Worm (Caenorhabditis elegans): ENCODE results near the gene sulp-5.

The sulp-5 gene

DNA sequence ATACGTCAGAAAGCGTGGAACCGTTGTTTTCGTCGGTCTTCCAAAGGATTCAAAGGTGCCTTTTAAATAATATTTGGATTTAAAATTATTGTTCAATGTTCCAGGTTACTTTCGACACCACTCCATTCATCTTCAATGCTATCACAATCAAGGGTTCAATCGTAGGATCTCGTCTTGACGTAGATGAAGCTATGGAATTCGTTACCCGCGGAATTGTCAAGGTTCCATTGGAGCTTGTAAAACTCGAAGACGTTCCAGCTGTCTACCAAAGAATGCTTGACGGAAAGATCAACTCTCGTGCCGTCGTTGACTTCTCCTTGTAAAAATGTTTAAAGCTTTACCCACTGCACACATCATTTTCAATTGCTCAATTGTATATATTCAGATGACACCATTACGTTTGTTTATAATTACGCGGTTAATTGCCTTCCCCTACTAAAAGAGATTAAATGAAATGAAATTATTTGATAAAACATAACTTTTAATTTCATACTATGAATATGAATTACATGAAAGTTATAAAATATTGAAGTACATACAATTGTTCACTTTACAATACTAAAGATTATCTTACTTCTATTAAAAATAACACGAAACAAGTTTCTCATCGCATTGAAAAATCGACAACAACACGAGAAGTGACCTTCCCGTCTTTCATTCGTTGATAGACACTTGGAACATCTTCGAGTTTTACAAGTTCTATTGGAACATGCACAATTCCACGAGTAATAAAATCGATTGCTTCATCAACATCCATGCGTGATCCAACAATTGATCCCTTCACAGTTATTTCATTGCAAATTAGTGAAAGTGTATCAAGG lies 9.5 kb downstream of the sulp-5 start:
- TF ChIP-seq hlh-30 (tag; optimal IDR thresholded peaks at IDR 0.05; ENCODE audit: insufficient read depth) (no peak), nfya-1 (tag; optimal IDR thresholded peaks at IDR 0.05) (no peak), eyg-1 (tag; optimal IDR thresholded peaks at IDR 0.05) (no peak), odd-2 (tag; optimal IDR thresholded peaks at IDR 0.05) (no peak), syd-9 (tag; optimal IDR thresholded peaks at IDR 0.05) (no peak), T23F11.4 (GFP tag; optimal IDR thresholded peaks at IDR 0.05) (no peak), pat-9 (tag; optimal IDR thresholded peaks at IDR 0.05) (no peak), ahr-1 (tag; optimal IDR thresholded peaks at IDR 0.05) (no peak), pax-1 (tag; optimal IDR thresholded peaks at IDR 0.05) (no peak), nhr-11 (tag; optimal IDR thresholded peaks at IDR 0.05) (no peak), lin-11 (tag; optimal IDR thresholded peaks at IDR 0.05) (no peak), ceh-48 (tag; optimal IDR thresholded peaks at IDR 0.05) (no peak), npax-4 (tag; optimal IDR thresholded peaks at IDR 0.05) (no peak), hlh-8 (tag; optimal IDR thresholded peaks at IDR 0.05) (no peak), K09A11.1 (tag; optimal IDR thresholded peaks at IDR 0.05; ENCODE audit: insufficient read depth) (no peak), pha-4 (tag; optimal IDR thresholded peaks at IDR 0.05) (no peak)

DNA sequence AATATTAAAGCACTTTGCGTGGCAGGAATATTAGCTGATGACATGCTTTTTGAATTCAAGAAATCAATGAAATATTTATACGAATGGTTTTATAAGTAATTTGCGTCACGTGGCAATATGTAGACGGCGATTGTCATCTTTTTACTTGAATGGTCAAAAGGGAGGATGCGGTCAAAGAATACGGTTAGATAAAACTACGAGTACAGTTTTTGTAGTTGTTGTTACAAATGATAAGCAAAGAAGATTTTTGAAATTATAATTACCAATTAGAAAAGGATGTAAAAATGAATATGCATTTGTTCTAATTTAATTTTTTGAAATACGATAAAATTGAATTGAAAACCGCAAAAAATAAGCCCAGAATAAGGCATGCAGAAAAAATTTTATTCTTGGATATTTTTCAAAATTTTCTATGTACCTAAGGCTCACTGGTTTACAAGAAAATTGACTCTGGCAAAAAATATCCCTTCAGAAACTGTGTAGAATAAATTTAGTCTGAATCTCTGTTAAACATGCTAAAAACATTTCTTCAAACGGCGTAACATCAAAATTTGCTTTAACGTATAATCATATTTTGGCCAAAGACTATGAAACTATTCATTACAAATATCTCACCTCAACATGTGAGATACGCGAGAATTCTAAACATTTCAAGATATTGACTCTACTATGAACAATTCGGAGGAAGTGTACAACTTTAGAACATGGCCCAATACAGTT lies 11.5 kb downstream of the sulp-5 start, which contains the start of the genes sodh-2 and srx-76:
sodh-2 (minus strand) TSS at position 101 of the 720 bp plus-strand sequence.
srx-76 (plus strand) TSS at position 670 of the 720 bp plus-strand sequence.
- TF ChIP-seq ahr-1 (tag; optimal IDR thresholded peaks at IDR 0.05) = no peak
- TF ChIP-seq nfya-1 (tag; optimal IDR thresholded peaks at IDR 0.05) = no peak
- TF ChIP-seq T23F11.4 (GFP tag; optimal IDR thresholded peaks at IDR 0.05) = no peak
- no peak for TF ChIP-seq unc-42 (tag; optimal IDR thresholded peaks at IDR 0.05)
- no peak for TF ChIP-seq fkh-10 (GFP tag; optimal IDR thresholded peaks at IDR 0.05)
- TF ChIP-seq C08G9.2 (tag; optimal IDR thresholded peaks at IDR 0.05) = no peak

DNA sequence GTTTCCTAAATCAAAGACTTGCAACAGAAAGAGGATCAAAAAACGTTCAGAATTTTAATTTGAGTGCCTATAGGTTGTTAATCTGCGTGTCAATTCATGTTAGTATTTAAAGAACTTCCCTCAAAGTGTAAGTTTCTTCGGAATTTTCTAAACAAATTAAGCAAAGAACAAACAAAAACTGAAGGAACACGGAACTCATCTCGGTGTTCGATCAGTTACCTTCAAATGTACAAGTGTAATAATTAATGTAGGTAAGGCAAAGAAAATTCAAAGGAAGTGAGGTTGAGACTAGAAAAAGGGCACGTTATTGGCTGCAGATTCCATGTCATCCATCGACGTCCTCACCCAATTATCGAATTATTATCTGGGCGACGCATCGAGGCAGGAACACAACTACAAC lies 14.1 kb downstream of the sulp-5 start, which contains the start of gene K12G11.6:
K12G11.6 (plus strand) TSS at position 357 of the 400 bp plus-strand sequence.
- TF ChIP-seq sdc-2 (tag; optimal IDR thresholded peaks at IDR 0.05) (no peak), ceh-31 (tag; optimal IDR thresholded peaks at IDR 0.05) (no peak), K02D7.2 (tag; optimal IDR thresholded peaks at IDR 0.05) (no peak), pha-2 (tag; optimal IDR thresholded peaks at IDR 0.05) (no peak), ceh-14 (tag; optimal IDR thresholded peaks at IDR 0.05) (no peak), eyg-1 (tag; optimal IDR thresholded peaks at IDR 0.05) (no peak), pax-1 (tag; optimal IDR thresholded peaks at IDR 0.05) (no peak), fkh-6 (tag; optimal IDR thresholded peaks at IDR 0.05) (no peak), ceh-9 (tag; optimal IDR thresholded peaks at IDR 0.05) (no peak), ceh-22 (tag; optimal IDR thresholded peaks at IDR 0.05) (no peak), ceh-18 (tag; optimal IDR thresholded peaks at IDR 0.05) (no peak), C08G9.2 (tag; optimal IDR thresholded peaks at IDR 0.05) (no peak), dmd-4 (tag; optimal IDR thresholded peaks at IDR 0.05; ENCODE audit: borderline replicate concordance) (no peak), madf-2 (tag; optimal IDR thresholded peaks at IDR 0.05) (no peak), fkh-10 (GFP tag; optimal IDR thresholded peaks at IDR 0.05) (no peak), pha-4 (tag; optimal IDR thresholded peaks at IDR 0.05) (no peak), odd-2 (tag; optimal IDR thresholded peaks at IDR 0.05) (no peak), ahr-1 (tag; optimal IDR thresholded peaks at IDR 0.05) (no peak), pag-3 (tag; optimal IDR thresholded peaks at IDR 0.05; ENCODE audit: borderline replicate concordance) (no peak), pros-1 (tag; optimal IDR thresholded peaks at IDR 0.05) (no peak)

DNA sequence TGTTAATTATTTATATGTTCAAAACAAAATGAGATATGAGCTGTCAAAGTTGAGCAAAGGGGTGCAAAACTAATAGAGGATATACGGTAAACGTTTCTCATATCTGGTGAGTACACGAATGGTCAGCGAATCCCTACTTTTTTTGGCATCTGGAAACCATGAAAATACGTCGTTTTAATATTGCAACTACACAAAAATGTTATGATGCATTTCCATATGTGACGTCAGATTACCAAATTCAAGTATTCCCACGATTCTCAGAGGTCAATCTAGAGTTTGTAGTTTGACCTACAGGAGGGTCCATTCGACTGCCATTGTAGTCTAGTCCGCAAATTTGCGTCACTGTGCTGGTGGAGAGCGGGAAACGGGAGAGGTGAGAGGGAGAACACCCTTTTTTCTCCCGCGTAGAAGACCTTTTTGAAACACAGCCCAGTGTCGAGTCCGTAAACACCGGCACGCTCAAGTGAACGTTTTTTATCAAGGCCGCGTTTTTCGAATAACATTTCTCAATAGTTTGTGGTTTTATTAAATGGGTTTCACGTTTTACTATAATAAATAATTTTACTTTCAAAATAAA lies 16.6 kb downstream of the sulp-5 start:
- no peak for TF ChIP-seq ceh-22 (tag; optimal IDR thresholded peaks at IDR 0.05)
- peak; percentile 39 for TF ChIP-seq tbx-2 (tag; optimal IDR thresholded peaks at IDR 0.05)
- no peak for TF ChIP-seq ceh-19 (GFP tag; optimal IDR thresholded peaks at IDR 0.05)
- no peak for TF ChIP-seq elt-4 (tag; optimal IDR thresholded peaks at IDR 0.05)
- TF ChIP-seq ceh-31 (tag; optimal IDR thresholded peaks at IDR 0.05) = peak; percentile 6
- TF ChIP-seq syd-9 (tag; optimal IDR thresholded peaks at IDR 0.05) = no peak
- no peak for TF ChIP-seq mec-3 (tag; optimal IDR thresholded peaks at IDR 0.05; ENCODE audit: borderline replicate concordance)

All from whole organism, late embryonic.